Worm (Caenorhabditis elegans) whole organism, L2 larva: Measurements from ENCODE around the gene str-208.

ENCODE experiments used
- ZK546.5 ChIP-seq: sonication (generic microtip); optimal IDR thresholded peaks from 2 replicates; lab custom pipeline; 2017; ENCODE audit warnings: missing biosample characterization, missing genetic modification characterization
- elt-1 ChIP-seq: fragments of 150-350 bp; optimal IDR thresholded peaks from 2 replicates; lab custom pipeline; 2014; ENCODE audit warnings: missing biosample characterization, missing genetic modification characterization
- elt-3 ChIP-seq: sonication (generic microtip); optimal IDR thresholded peaks from 2 replicates; lab custom pipeline; 2017; ENCODE audit warnings: missing biosample characterization, missing genetic modification characterization
- lin-13 ChIP-seq: fragments of 150-350 bp; optimal IDR thresholded peaks from 2 replicates; lab custom pipeline; 2014; ENCODE audit warnings: missing biosample characterization, missing genetic modification reagents, missing genetic modification characterization
- lin-39 ChIP-seq: fragments of 150-350 bp; optimal IDR thresholded peaks from 2 replicates; lab custom pipeline; 2014; ENCODE audit warnings: missing biosample characterization, missing genetic modification reagents, missing genetic modification characterization
- lsy-2 ChIP-seq, 2 experiments: fragments of 150-350 bp in 1 of 2; sonication (generic microtip) in 1 of 2; optimal IDR thresholded peaks; 2 replicates each; lab custom pipeline; 2014 to 2017; ENCODE audit warnings: missing biosample characterization in 2 of 2, missing genetic modification characterization in 2 of 2
- nhr-21 ChIP-seq: fragments of 150-350 bp; optimal IDR thresholded peaks from 2 replicates; lab custom pipeline; 2014; ENCODE audit warnings: missing biosample characterization, missing genetic modification characterization
- nhr-23 ChIP-seq: fragments of 150-350 bp; optimal IDR thresholded peaks from 2 replicates; lab custom pipeline; 2014; ENCODE audit warnings: missing biosample characterization, missing genetic modification reagents, missing genetic modification characterization
- nhr-237 ChIP-seq: fragments of 150-350 bp; optimal IDR thresholded peaks from 2 replicates; lab custom pipeline; 2014; ENCODE audit warnings: missing biosample characterization, missing genetic modification characterization
- snpc-4 ChIP-seq: fragments of 150-350 bp; optimal IDR thresholded peaks from 2 replicates; lab custom pipeline; 2014; ENCODE audit warnings: missing biosample characterization, missing genetic modification characterization
- unc-55 ChIP-seq: fragments of 150-350 bp; sonication (generic microtip); optimal IDR thresholded peaks from 3 replicates; lab custom pipeline; 2014; ENCODE audit warnings: missing biosample characterization, missing genetic modification reagents, missing genetic modification characterization
- unc-62 ChIP-seq: fragments of 150-350 bp; optimal IDR thresholded peaks from 2 replicates; lab custom pipeline; 2014; ENCODE audit warnings: missing biosample characterization, missing genetic modification reagents, missing genetic modification characterization

- TF ChIP-seq snpc-4 (tag; lab: Kevin White, UChicago) (no peak), ZK546.5 (tag; lab: Kevin White, UChicago) (no peak), elt-3 (tag; lab: Kevin White, UChicago) (no peak), lsy-2 (tag; optimal IDR thresholded peaks at IDR 0.05; lab: Kevin White, UChicago) (no peak), nhr-237 (no peak), lin-39 (tag; lab: Kevin White, UChicago) (no peak), nhr-23 (no peak), nhr-21 (tag; lab: Kevin White, UChicago) (no peak), unc-55 (no peak), elt-1 (tag; lab: Kevin White, UChicago) (no peak), unc-62 (GFP tag; lab: Kevin White, UChicago) (no peak), lin-13 (no peak)
Measured at ce11 chrV:4963606-4964005, 7.0 kb downstream of the str-208 start.
